Fruit fly (Drosophila melanogaster): ENCODE measurements around the gene Sirt2.

Gene Sirt2

dm6 chr3R:20292030-20292879, 36.0 kb upstream of the Sirt2 start (continued):
- peak; percentile 82 for TF ChIP-seq CG4424 (GFP tag; optimal IDR thresholded peaks at IDR 0.05)
- peak; percentile 31 for TF ChIP-seq Mes4 (GFP tag; optimal IDR thresholded peaks at IDR 0.05)
- TF ChIP-seq CG10366 (GFP tag; IDR thresholded peaks at IDR 0.05): peak; percentile 34
- TF ChIP-seq lola (GFP tag; optimal IDR thresholded peaks at IDR 0.05): peak in 1 of 3 experiments; percentile 93
- TF ChIP-seq Max (GFP tag; optimal IDR thresholded peaks at IDR 0.05): peak; percentile 42
- TF ChIP-seq CG8944 (GFP tag; optimal IDR thresholded peaks at IDR 0.05): peak; percentile 54
- no peak for TF ChIP-seq CG34376 (GFP tag; optimal IDR thresholded peaks at IDR 0.05)
- TF ChIP-seq CG14050 (GFP tag; IDR thresholded peaks at IDR 0.05): no peak
- TF ChIP-seq D (optimal IDR thresholded peaks at IDR 0.05): peak; percentile 96
- TF ChIP-seq D (GFP tag; optimal IDR thresholded peaks at IDR 0.05): peak; percentile 75
- TF ChIP-seq Atf-2 (GFP tag; optimal IDR thresholded peaks at IDR 0.05): peak; percentile 70
- TF ChIP-seq CG31365 (tag; optimal IDR thresholded peaks at IDR 0.05): no peak
- TF ChIP-seq CoRest (tag; optimal IDR thresholded peaks at IDR 0.05): peak; percentile 78
- peak; percentile 9 for TF ChIP-seq CHES-1-like (GFP tag; optimal IDR thresholded peaks at IDR 0.05)
- no peak for TF ChIP-seq caup (GFP tag; optimal IDR thresholded peaks at IDR 0.05; ENCODE audit: severe bottlenecking)
- peak; percentile 66 for TF ChIP-seq CG1602 (GFP tag; optimal IDR thresholded peaks at IDR 0.05)
- TF ChIP-seq CG10462 (GFP tag; optimal IDR thresholded peaks at IDR 0.05): peak; percentile 55
- peak; percentile 75 for TF ChIP-seq CG33557 (GFP tag; optimal IDR thresholded peaks at IDR 0.05)
- TF ChIP-seq CG1792 (GFP tag; optimal IDR thresholded peaks at IDR 0.05): no peak
- TF ChIP-seq Atf3 (GFP tag; optimal IDR thresholded peaks at IDR 0.05): peak; percentile 51
- TF ChIP-seq Nf-YB (GFP tag; optimal IDR thresholded peaks at IDR 0.05): peak; percentile 31
- TF ChIP-seq dysf (GFP tag; IDR thresholded peaks at IDR 0.05): 0 out of 3 replicates have a peak, but pooled peaks have one; percentile 14
- TF ChIP-seq CG31388 (GFP tag; optimal IDR thresholded peaks at IDR 0.05): peak; percentile 26
- no peak for TF ChIP-seq CG14014 (GFP tag; IDR thresholded peaks at IDR 0.05)
- peak; percentile 33 for TF ChIP-seq trem (tag; optimal IDR thresholded peaks at IDR 0.05)
- peak; percentile 57 for TF ChIP-seq pros (GFP tag; optimal IDR thresholded peaks at IDR 0.05)
- TF ChIP-seq CG7372 (GFP tag; IDR thresholded peaks at IDR 0.05): no peak
- TF ChIP-seq sisA (GFP tag; IDR thresholded peaks at IDR 0.05): peak; percentile 42; the same call in 1 of the 2 replicates
- peak; percentile 3 for TF ChIP-seq CG12942 (GFP tag; optimal IDR thresholded peaks at IDR 0.05)
- TF ChIP-seq crol (GFP tag; IDR thresholded peaks at IDR 0.05): peak; percentile 92
- TF ChIP-seq D19A (tag; optimal IDR thresholded peaks at IDR 0.05): peak; percentile 63
- peak; percentile 75 for TF ChIP-seq Ssrp (tag; optimal IDR thresholded peaks at IDR 0.05)
- TF ChIP-seq CG10431 (GFP tag; optimal IDR thresholded peaks at IDR 0.05): peak; percentile 2
- peak; percentile 59; the same call in 2 of the 3 replicates for TF ChIP-seq row (GFP tag; IDR thresholded peaks at IDR 0.05)
- no peak for TF ChIP-seq Blimp-1 (GFP tag; optimal IDR thresholded peaks at IDR 0.05)
- peak; percentile 46 for TF ChIP-seq odd (GFP tag; optimal IDR thresholded peaks at IDR 0.05)
- peak; percentile 78 for TF ChIP-seq CG30403 (GFP tag; optimal IDR thresholded peaks at IDR 0.05)
- 0 out of 3 replicates have a peak, but pooled peaks have one; percentile 36 for TF ChIP-seq CG6175 (GFP tag; IDR thresholded peaks at IDR 0.05)
- TF ChIP-seq cad (GFP tag; optimal IDR thresholded peaks at IDR 0.05): peak; percentile 98
- peak; percentile 77 for TF ChIP-seq CG8924 (tag; optimal IDR thresholded peaks at IDR 0.05)
- peak; percentile 75 for TF ChIP-seq CG16815 (GFP tag; optimal IDR thresholded peaks at IDR 0.05)
- peak; percentile 40 for TF ChIP-seq CG30431 (GFP tag; optimal IDR thresholded peaks at IDR 0.05)
- TF ChIP-seq az2 (GFP tag; optimal IDR thresholded peaks at IDR 0.05): peak; percentile 73
- TF ChIP-seq CG2120 (GFP tag; optimal IDR thresholded peaks at IDR 0.05): no peak
- no peak; the same call in 1 of the 2 replicates for TF ChIP-seq HLH3B (GFP tag; IDR thresholded peaks at IDR 0.05)
- TF ChIP-seq CG17186 (GFP tag; optimal IDR thresholded peaks at IDR 0.05): no peak
- TF ChIP-seq Mad (GFP tag; optimal IDR thresholded peaks at IDR 0.05): peak; percentile 13
- peak; percentile 68 for TF ChIP-seq CG13775 (GFP tag; optimal IDR thresholded peaks at IDR 0.05)
- TF ChIP-seq Side (GFP tag; optimal IDR thresholded peaks at IDR 0.05): peak; percentile 44
